Worm (Caenorhabditis elegans) whole organism, L1 larva: ENCODE results near the gene srw-9.

ENCODE experiments used
- C04F5.9 ChIP-seq: sonication (generic microtip); optimal IDR thresholded peaks from 2 replicates; lab custom pipeline; 2016; ENCODE audit warnings: missing genetic modification characterization, missing compliant biosample characterization
- F16B12.6 ChIP-seq: fragments of 150-350 bp; optimal IDR thresholded peaks from 2 replicates; lab custom pipeline; 2014; ENCODE audit warnings: missing biosample characterization, missing genetic modification characterization
- ceh-63 ChIP-seq: fragments of 200-800 bp; sonication (Bioruptor generic); optimal IDR thresholded peaks from 2 replicates; lab custom pipeline; 2018; ENCODE audit warnings: mild to moderate bottlenecking, missing genetic modification characterization, missing compliant biosample characterization
- ceh-82 ChIP-seq, 3 experiments: fragments of 150-350 bp in 1 of 3; sonication (generic microtip) in 2 of 3; optimal IDR thresholded peaks; 2 replicates each; lab custom pipeline; 2014 to 2017; ENCODE audit warnings: missing biosample characterization in 3 of 3, missing genetic modification characterization in 3 of 3
- egl-13 ChIP-seq: sonication (generic microtip); optimal IDR thresholded peaks from 2 replicates; lab custom pipeline; 2016; ENCODE audit warnings: missing genotype, missing genetic modification reagents, missing genetic modification characterization, missing compliant biosample characterization
- elt-3 ChIP-seq, 6 experiments: fragments of 150-350 bp in 1 of 6; sonication (generic microtip); optimal IDR thresholded peaks; 2 replicates each; lab custom pipeline; 2017 to 2018; ENCODE audit warnings: missing biosample characterization in 6 of 6, missing genetic modification characterization in 6 of 6, inconsistent platforms in 1 of 6
- ets-5 ChIP-seq: fragments of 200-800 bp; sonication (Bioruptor generic); IDR thresholded peaks from 2 replicates; pipeline ENCODE4 v1.3.6; 2022; ENCODE audit warnings: missing genetic modification characterization, missing compliant biosample characterization
- fkh-4 ChIP-seq: sonication (generic microtip); optimal IDR thresholded peaks from 2 replicates; lab custom pipeline; 2016; ENCODE audit warnings: missing compliant biosample characterization, missing genetic modification characterization, borderline replicate concordance
- hpl-2 ChIP-seq: fragments of 150-350 bp; optimal IDR thresholded peaks from 2 replicates; lab custom pipeline; 2014; ENCODE audit warnings: missing biosample characterization, missing genetic modification reagents, missing genetic modification characterization
- lin-15B ChIP-seq: fragments of 150-350 bp; sonication (generic microtip); optimal IDR thresholded peaks from 3 replicates; lab custom pipeline; 2014; ENCODE audit warnings: missing biosample characterization, missing genetic modification characterization
- lin-39 ChIP-seq: fragments of 150-350 bp; optimal IDR thresholded peaks from 2 replicates; lab custom pipeline; 2014; ENCODE audit warnings: missing biosample characterization, missing genetic modification reagents, missing genetic modification characterization
- lsy-2 ChIP-seq, 2 experiments: fragments of 150-350 bp; optimal IDR thresholded peaks; 2 replicates each; lab custom pipeline; 2014; ENCODE audit warnings: missing biosample characterization in 2 of 2, missing genetic modification characterization in 2 of 2
- mep-1 ChIP-seq: fragments of 150-350 bp; optimal IDR thresholded peaks from 2 replicates; lab custom pipeline; 2014; ENCODE audit warnings: missing biosample characterization, missing genetic modification characterization
- nhr-28 ChIP-seq: fragments of 150-350 bp; optimal IDR thresholded peaks from 2 replicates; lab custom pipeline; 2014; ENCODE audit warnings: missing biosample characterization, missing genetic modification characterization
- nhr-71 ChIP-seq: sonication (generic microtip); optimal IDR thresholded peaks from 2 replicates; lab custom pipeline; 2016; ENCODE audit warnings: mild to moderate bottlenecking, missing genetic modification characterization, moderate library complexity, missing compliant biosample characterization
- nhr-76 ChIP-seq: sonication (generic microtip); optimal IDR thresholded peaks from 2 replicates; lab custom pipeline; 2017; ENCODE audit warnings: missing biosample characterization, missing genetic modification characterization
- nhr-84 ChIP-seq: sonication (generic microtip); optimal IDR thresholded peaks from 2 replicates; lab custom pipeline; 2017; ENCODE audit warnings: missing biosample characterization, missing genetic modification characterization
- pag-3 ChIP-seq: sonication (generic microtip); optimal IDR thresholded peaks from 2 replicates; lab custom pipeline; 2017; ENCODE audit warnings: missing genetic modification characterization, mild to moderate bottlenecking, missing compliant biosample characterization, antibody characterized with exemption, borderline replicate concordance; ENCODE audit not compliant: insufficient read depth
- rnt-1 ChIP-seq: sonication (generic microtip); optimal IDR thresholded peaks from 2 replicates; lab custom pipeline; 2016; ENCODE audit warnings: mild to moderate bottlenecking, missing genetic modification characterization, moderate library complexity, missing compliant biosample characterization
- swsn-7 ChIP-seq: sonication (generic microtip); optimal IDR thresholded peaks from 2 replicates; lab custom pipeline; 2016; ENCODE audit warnings: missing genetic modification characterization, missing compliant biosample characterization
- tbx-2 ChIP-seq: sonication (generic microtip); optimal IDR thresholded peaks from 2 replicates; lab custom pipeline; 2016; ENCODE audit warnings: missing genetic modification characterization, missing compliant biosample characterization
- unc-62 ChIP-seq: fragments of 150-350 bp; optimal IDR thresholded peaks from 2 replicates; lab custom pipeline; 2014; ENCODE audit warnings: missing biosample characterization, missing genetic modification reagents, missing genetic modification characterization
- zag-1 ChIP-seq: fragments of 150-350 bp; optimal IDR thresholded peaks from 2 replicates; lab custom pipeline; 2014; ENCODE audit warnings: missing biosample characterization, missing genetic modification characterization
- ztf-11 ChIP-seq, 2 experiments: sonication (generic microtip); optimal IDR thresholded peaks; 2 replicates each; lab custom pipeline; 2016 to 2017; ENCODE audit warnings: missing genetic modification characterization in 2 of 2, missing biosample characterization in 1 of 2, missing compliant biosample characterization in 1 of 2

srw-9 gene

ce11 chrIII:12806712-12807111 is 49.2 kb downstream of the srw-9 start, which contains the start of gene BE10.5:
Gene BE10.5, minus strand, starts transcription at chrIII:12806812.
- TF ChIP-seq mep-1 (tag; lab: Kevin White, UChicago): no peak
- no peak for TF ChIP-seq nhr-84 (tag; lab: Kevin White, UChicago)
- no peak for TF ChIP-seq ceh-82 (tag; optimal IDR thresholded peaks at IDR 0.05; lab: Kevin White, UChicago)
- TF ChIP-seq lin-39 (tag; lab: Kevin White, UChicago): no peak
- no peak for TF ChIP-seq F16B12.6 (tag; lab: Kevin White, UChicago)
- no peak for TF ChIP-seq lin-15B (tag; lab: Kevin White, UChicago)
- no peak for TF ChIP-seq nhr-71
- no peak for TF ChIP-seq C04F5.9 (tag; lab: Kevin White, UChicago)

ce11 chrIII:12807726-12808125 is 50.3 kb downstream of the srw-9 start, which contains the start of gene BE10.3:
Gene BE10.3, plus strand, starts transcription at chrIII:12808026.
- no peak for TF ChIP-seq zag-1 (tag; lab: Kevin White, UChicago)
- no peak for TF ChIP-seq unc-62
- no peak for TF ChIP-seq rnt-1 (tag; lab: Kevin White, UChicago)
- no peak for TF ChIP-seq nhr-28 (tag; lab: Kevin White, UChicago)
- no peak for TF ChIP-seq lsy-2 (tag; optimal IDR thresholded peaks at IDR 0.05; lab: Kevin White, UChicago)
- no peak for TF ChIP-seq pag-3 (tag; lab: Kevin White, UChicago)
- TF ChIP-seq egl-13 (tag; lab: Kevin White, UChicago): no peak
- no peak for TF ChIP-seq swsn-7
- TF ChIP-seq hpl-2 (GFP tag; lab: Kevin White, UChicago): no peak
- TF ChIP-seq ets-5 (GFP tag; lab: Robert Waterston, UW): no peak
- no peak for TF ChIP-seq ztf-11 (tag; optimal IDR thresholded peaks at IDR 0.05; lab: Kevin White, UChicago)
- TF ChIP-seq nhr-76 (tag; lab: Kevin White, UChicago): no peak
- no peak for TF ChIP-seq fkh-4 (tag; lab: Kevin White, UChicago)
- TF ChIP-seq elt-3 (tag; optimal IDR thresholded peaks at IDR 0.05; lab: Kevin White, UChicago): no peak
- TF ChIP-seq ceh-63 (GFP tag; lab: Kevin White, UChicago): no peak
- no peak for TF ChIP-seq tbx-2
